Worm (Caenorhabditis elegans) whole organism, late embryonic: Measurements from ENCODE around the gene B0546.4.
"Not testable (repeated sequence)": the region's sequence is repeated elsewhere in the genome, so short reads cannot be mapped to it uniquely, and the experiment has no call there.

Experiments used
- C38D4.7 ChIP-seq: fragments of 200-800 bp; sonication (Bioruptor generic); optimal IDR thresholded peaks from 2 replicates; lab custom pipeline; 2018; ENCODE audit warnings: mild to moderate bottlenecking, missing genetic modification characterization, moderate library complexity, missing compliant biosample characterization
- K02D7.2 ChIP-seq: sonication (generic microtip); optimal IDR thresholded peaks from 2 replicates; lab custom pipeline; 2017; ENCODE audit warnings: mild to moderate bottlenecking, missing genetic modification characterization, missing compliant biosample characterization
- ceh-2 ChIP-seq: sonication (generic microtip); optimal IDR thresholded peaks from 2 replicates; lab custom pipeline; 2016; ENCODE audit warnings: missing genotype, missing genetic modification characterization, missing compliant biosample characterization
- ceh-24 ChIP-seq: sonication (generic microtip); optimal IDR thresholded peaks from 2 replicates; lab custom pipeline; 2016; ENCODE audit warnings: mild to moderate bottlenecking, missing genetic modification characterization, missing compliant biosample characterization
- dmd-4 ChIP-seq: sonication (generic microtip); optimal IDR thresholded peaks from 2 replicates; lab custom pipeline; 2016; ENCODE audit warnings: borderline replicate concordance, missing genetic modification characterization, missing compliant biosample characterization
- dve-1 ChIP-seq: sonication (generic microtip); optimal IDR thresholded peaks from 2 replicates; lab custom pipeline; 2017; ENCODE audit warnings: antibody characterized with exemption, mild to moderate bottlenecking, missing genetic modification characterization, missing compliant biosample characterization
- elt-2 ChIP-seq: sonication (generic microtip); optimal IDR thresholded peaks from 2 replicates; lab custom pipeline; 2016; ENCODE audit warnings: missing genetic modification reagents, missing genetic modification characterization, missing compliant biosample characterization
- fax-1 ChIP-seq: sonication (generic microtip); optimal IDR thresholded peaks from 2 replicates; lab custom pipeline; 2016; ENCODE audit warnings: missing genotype, missing genetic modification characterization, missing compliant biosample characterization
- hlh-13 ChIP-seq: fragments of 200-800 bp; sonication (Bioruptor generic); optimal IDR thresholded peaks from 2 replicates; lab custom pipeline; 2018; ENCODE audit warnings: mild to moderate bottlenecking, missing genetic modification characterization, missing compliant biosample characterization
- hlh-6 ChIP-seq: sonication (generic microtip); optimal IDR thresholded peaks from 2 replicates; lab custom pipeline; 2016; ENCODE audit warnings: missing genotype, missing genetic modification characterization, missing compliant biosample characterization
- hlh-8 ChIP-seq: sonication (generic microtip); optimal IDR thresholded peaks from 2 replicates; lab custom pipeline; 2016; ENCODE audit warnings: missing genotype, missing genetic modification characterization, missing compliant biosample characterization
- nhr-11 ChIP-seq: fragments of 150-350 bp; optimal IDR thresholded peaks from 2 replicates; lab custom pipeline; 2014; ENCODE audit warnings: missing biosample characterization, missing genetic modification characterization
- nhr-232 ChIP-seq: sonication (generic microtip); optimal IDR thresholded peaks from 2 replicates; lab custom pipeline; 2016; ENCODE audit warnings: missing genetic modification characterization, missing compliant biosample characterization
- npax-4 ChIP-seq: sonication (generic microtip); optimal IDR thresholded peaks from 2 replicates; lab custom pipeline; 2016; ENCODE audit warnings: missing genetic modification characterization, missing compliant biosample characterization
- odd-2 ChIP-seq: sonication (generic microtip); optimal IDR thresholded peaks from 2 replicates; lab custom pipeline; 2017; ENCODE audit warnings: antibody characterized with exemption, mild to moderate bottlenecking, missing genetic modification characterization, missing compliant biosample characterization
- pat-9 ChIP-seq: fragments of 200-800 bp; sonication (Bioruptor generic); optimal IDR thresholded peaks from 2 replicates; lab custom pipeline; 2018; ENCODE audit warnings: mild to moderate bottlenecking, missing genetic modification characterization, moderate library complexity, missing compliant biosample characterization
- pax-1 ChIP-seq: fragments of 150-350 bp; optimal IDR thresholded peaks from 2 replicates; lab custom pipeline; 2014; ENCODE audit warnings: missing biosample characterization, missing genetic modification characterization
- pha-2 ChIP-seq: sonication (generic microtip); optimal IDR thresholded peaks from 2 replicates; lab custom pipeline; 2017; ENCODE audit warnings: mild to moderate bottlenecking, missing genetic modification characterization, missing compliant biosample characterization
- pha-4 ChIP-seq: fragments of 150-350 bp; optimal IDR thresholded peaks from 2 replicates; lab custom pipeline; 2018; ENCODE audit warnings: missing biosample characterization, missing genetic modification reagents, missing genetic modification characterization
- pqm-1 ChIP-seq: sonication (generic microtip); optimal IDR thresholded peaks from 2 replicates; lab custom pipeline; 2016; ENCODE audit warnings: missing genetic modification characterization, missing compliant biosample characterization
- ref-2 ChIP-seq: sonication (generic microtip); optimal IDR thresholded peaks from 2 replicates; lab custom pipeline; 2016; ENCODE audit warnings: missing genetic modification characterization, missing compliant biosample characterization
- sdc-2 ChIP-seq: sonication (generic microtip); optimal IDR thresholded peaks from 2 replicates; lab custom pipeline; 2016; ENCODE audit warnings: missing genotype, missing genetic modification characterization, missing compliant biosample characterization
- sox-2 ChIP-seq: fragments of 200-800 bp; sonication (Bioruptor generic); IDR thresholded peaks from 2 replicates; pipeline ENCODE4 v1.3.6; 2022; ENCODE audit warnings: missing genetic modification reagents, missing genetic modification characterization, missing compliant biosample characterization
- sox-4 ChIP-seq: sonication (generic microtip); optimal IDR thresholded peaks from 2 replicates; lab custom pipeline; 2017; ENCODE audit warnings: mild to moderate bottlenecking, missing genetic modification characterization, inconsistent platforms, missing compliant biosample characterization

The B0546.4 gene

DNA sequence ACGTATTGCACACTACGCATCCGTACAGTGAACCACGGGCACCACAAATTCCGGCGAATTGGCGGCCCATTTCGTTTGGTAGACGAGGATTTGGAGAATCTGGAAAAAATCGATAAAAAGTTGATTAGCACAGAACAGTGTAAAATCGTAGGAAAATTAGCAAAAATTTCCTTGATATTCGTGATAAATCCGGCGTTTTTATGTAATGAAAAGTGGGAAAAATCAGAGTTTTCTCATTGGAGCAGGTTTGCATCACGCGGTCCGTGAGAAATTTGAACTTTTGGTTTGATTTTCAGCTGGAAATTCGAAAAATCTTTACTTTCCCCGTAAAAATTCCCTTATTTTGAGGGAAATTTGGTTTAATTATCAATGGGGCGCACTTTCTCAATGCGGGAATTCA, at the start of gene B0546.4:
TSS of gene B0546.4 (minus strand) at position 101 of the 400 bp plus-strand sequence.
- TF ChIP-seq sdc-2 (tag; lab: Kevin White, UChicago) (no peak), ref-2 (tag; lab: Kevin White, UChicago) (no peak), K02D7.2 (no peak)
- TF ChIP-seq, all 69 proteins: peak for 0

DNA sequence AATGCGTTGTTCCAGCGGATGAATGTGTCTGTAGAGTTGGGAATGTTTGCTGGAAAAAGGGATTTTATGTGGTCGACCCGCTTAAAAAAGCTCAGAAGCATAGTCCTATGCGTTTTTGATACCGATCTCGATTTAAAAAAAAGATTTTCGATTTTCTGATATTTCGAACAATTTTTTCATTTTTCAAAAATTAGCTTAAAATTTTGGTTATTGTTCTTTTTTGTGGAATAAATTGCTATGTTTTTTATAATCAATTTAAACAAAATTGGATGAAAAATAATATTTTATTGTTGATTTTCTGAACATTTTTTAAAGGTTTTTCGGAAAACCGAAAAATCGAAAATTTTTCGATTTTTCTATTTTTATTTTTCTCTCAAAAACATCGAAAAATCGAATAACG, 49.4 kb upstream of the B0546.4 start, which contains the start of gene C04C3.7:
TSS of gene C04C3.7 (minus strand) at position 101 of the 400 bp plus-strand sequence.
- TF ChIP-seq pha-2, npax-4, sdc-2 (tag; lab: Kevin White, UChicago): not testable (repeated sequence)

DNA sequence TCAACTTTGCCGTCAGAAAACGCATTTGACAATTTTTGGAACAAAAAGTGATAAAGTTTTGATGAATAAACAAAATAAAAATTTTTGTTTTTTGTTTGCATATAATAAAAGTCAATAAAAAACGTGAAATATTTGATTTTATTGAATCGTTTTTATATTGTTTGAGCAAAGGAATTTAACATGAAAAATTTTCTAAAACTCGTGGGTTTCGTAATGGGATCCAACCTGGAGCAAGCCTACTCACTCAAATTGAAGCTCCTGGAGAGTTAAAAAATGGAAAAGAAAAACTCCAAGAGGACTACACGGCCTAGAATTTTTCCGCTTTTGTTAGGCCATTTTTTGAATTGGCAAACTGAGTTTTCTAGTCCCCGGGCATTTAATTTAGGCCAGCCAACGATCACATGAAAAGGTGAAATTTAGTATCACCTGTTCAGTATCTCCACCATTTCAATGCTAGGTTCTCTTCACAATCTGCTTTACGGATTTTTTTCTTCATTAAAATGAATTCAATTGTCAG, 44.5 kb upstream of the B0546.4 start, which contains the start of the genes C04C3.9 and srz-60:
TSS of gene C04C3.9 (minus strand) at position 101 of the 517 bp plus-strand sequence.
TSS of gene srz-60 (plus strand) at position 467 of the 517 bp plus-strand sequence.
- TF ChIP-seq C38D4.7 (GFP tag; lab: Kevin White, UChicago) = no peak
- TF ChIP-seq sox-2 (GFP tag; lab: Robert Waterston, UW) = no peak
- TF ChIP-seq dve-1 (tag; lab: Kevin White, UChicago) = no peak
- no peak for TF ChIP-seq odd-2 (tag; lab: Kevin White, UChicago)
- TF ChIP-seq, all 69 proteins: peak for 0

DNA sequence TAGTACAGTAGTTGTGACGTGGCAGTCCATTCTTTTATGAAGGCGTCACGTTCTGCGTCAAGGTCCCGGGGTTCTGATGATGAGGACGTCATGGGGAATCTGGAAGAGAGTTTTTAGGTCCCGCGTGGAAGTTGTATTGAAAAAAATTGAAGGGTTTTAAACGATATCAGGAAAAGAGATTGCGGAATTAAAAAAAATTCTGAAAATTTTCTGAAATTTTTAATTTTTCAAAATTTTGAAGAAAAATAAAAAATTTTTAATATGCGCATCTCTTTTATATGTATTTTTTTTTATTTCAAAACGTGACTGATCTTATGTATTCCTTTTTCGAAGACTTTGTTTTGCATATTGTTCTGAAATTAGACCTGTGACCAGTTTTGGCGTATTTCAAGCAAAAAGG, 38.6 kb upstream of the B0546.4 start, which contains the start of gene C04C3.6:
TSS of gene C04C3.6 (minus strand) at position 101 of the 400 bp plus-strand sequence.
- no peak for TF ChIP-seq C38D4.7 (GFP tag; lab: Kevin White, UChicago)
- no peak for TF ChIP-seq pqm-1 (tag; lab: Kevin White, UChicago)
- no peak for TF ChIP-seq hlh-6 (tag; lab: Kevin White, UChicago)
- no peak for TF ChIP-seq nhr-11 (tag; lab: Kevin White, UChicago)
- TF ChIP-seq, all 69 proteins: peak for 0

DNA sequence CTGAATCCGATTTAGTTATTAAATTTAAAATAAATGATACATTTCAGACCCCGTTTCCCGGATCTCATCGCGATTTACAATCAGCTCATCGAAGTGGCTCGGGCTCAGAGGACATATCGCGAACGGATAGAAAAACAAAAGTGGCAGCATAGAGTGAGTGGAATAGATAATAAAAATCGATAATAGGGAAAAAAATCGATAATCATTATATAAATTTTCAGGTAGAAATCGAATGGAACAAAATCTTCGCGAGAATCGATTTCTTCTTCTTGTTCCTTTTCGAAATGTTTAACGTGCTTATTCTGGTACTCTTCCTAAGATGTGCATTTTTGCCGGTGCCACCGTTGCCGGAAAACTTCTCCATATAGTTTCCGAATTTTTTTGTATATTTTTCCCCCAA, 34.8 kb upstream of the B0546.4 start:
- no peak for TF ChIP-seq npax-4 (tag; lab: Kevin White, UChicago)
- TF ChIP-seq pax-1 = no peak
- TF ChIP-seq odd-2 (tag; lab: Kevin White, UChicago) = no peak
- no peak for TF ChIP-seq nhr-232 (tag; lab: Kevin White, UChicago)
- TF ChIP-seq hlh-13 (GFP tag; lab: Kevin White, UChicago) = no peak
- no peak for TF ChIP-seq ceh-2
- no peak for TF ChIP-seq dmd-4 (tag; lab: Kevin White, UChicago)
- TF ChIP-seq pha-4 (tag; lab: Kevin White, UChicago) = no peak
- TF ChIP-seq fax-1 = no peak
- no peak for TF ChIP-seq elt-2 (tag; lab: Kevin White, UChicago)
- no peak for TF ChIP-seq hlh-8
- TF ChIP-seq hlh-6 (tag; lab: Kevin White, UChicago) = no peak
- TF ChIP-seq, all 69 proteins: peak for 0

DNA sequence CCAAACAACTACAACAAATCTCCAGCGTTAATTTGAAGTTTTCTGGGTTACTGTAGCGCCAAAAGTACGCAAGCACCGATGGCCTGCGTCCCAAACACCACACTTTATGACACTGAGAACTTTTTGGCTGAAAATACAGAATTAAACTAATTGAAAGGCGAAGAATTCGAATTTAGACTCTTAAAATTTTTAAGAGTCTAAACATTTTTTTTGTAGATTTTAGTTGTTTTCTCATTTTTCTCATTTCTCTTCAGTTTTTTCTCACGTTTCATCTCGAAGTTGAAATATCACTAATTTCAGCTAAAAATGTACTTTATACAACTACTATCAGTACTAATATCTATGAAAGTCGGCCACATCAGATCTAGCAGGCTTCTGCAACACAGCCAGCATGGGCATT, 31.4 kb upstream of the B0546.4 start, which contains the start of gene lgc-9:
TSS of gene lgc-9 (plus strand) at position 301 of the 400 bp plus-strand sequence.
- no peak for TF ChIP-seq sox-2 (GFP tag; lab: Robert Waterston, UW)
- TF ChIP-seq sox-4 (tag; lab: Kevin White, UChicago) = no peak
- no peak for TF ChIP-seq pat-9 (tag; lab: Kevin White, UChicago)
- TF ChIP-seq ceh-24 = no peak
- TF ChIP-seq odd-2 (tag; lab: Kevin White, UChicago) = no peak

DNA sequence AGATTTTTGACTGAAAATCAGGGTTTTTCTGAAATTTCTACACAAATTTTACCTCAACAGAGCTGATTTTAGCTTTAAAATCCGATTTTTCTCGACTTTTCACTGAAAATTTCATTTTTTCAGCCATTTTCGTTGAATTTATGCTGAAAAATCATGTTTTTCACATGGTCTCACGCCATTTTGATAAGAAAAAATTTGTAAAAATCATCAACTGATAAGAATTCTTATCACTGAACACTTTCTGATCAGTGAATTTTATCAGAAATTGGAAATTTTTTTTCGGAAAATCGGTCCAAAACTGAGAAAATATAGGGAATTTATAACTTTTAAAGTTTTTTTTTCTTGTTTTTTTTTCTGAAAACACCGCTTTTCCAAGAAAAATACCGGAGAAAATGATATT, 17.0 kb upstream of the B0546.4 start:
- TF ChIP-seq pat-9 (tag; lab: Kevin White, UChicago) (no peak), elt-2 (tag; lab: Kevin White, UChicago) (peak; percentile 72)
- TF ChIP-seq, all 69 proteins: peak for 1
